Fruit fly (Drosophila melanogaster) S2 (cell line): ENCODE results near the gene CG42404.

Experiments
- CG8478 ChIP-seq: fragments of >200 bp; optimal IDR thresholded peaks from 2 replicates; lab custom pipeline; 2018
- CTCF ChIP-seq, 2 experiments: fragments of >200 bp; optimal IDR thresholded peaks; 2 replicates each; lab custom pipeline; 2018

The CG42404 gene

dm6 chr3R:15281335-15281963 is 31.6 kb downstream of the CG42404 start:
- TF ChIP-seq CG8478 (lab: Kevin White, UChicago) (no peak), CTCF (optimal IDR thresholded peaks at IDR 0.05; lab: Kevin White, UChicago) (no peak)

- no peak for TF ChIP-seq CTCF (optimal IDR thresholded peaks at IDR 0.05; lab: Kevin White, UChicago)
- TF ChIP-seq CG8478 (lab: Kevin White, UChicago), result no peak
Observed at dm6 chr3R:15282326-15282725, 32.4 kb downstream of the CG42404 start.

- no peak for TF ChIP-seq CG8478 (lab: Kevin White, UChicago)
- TF ChIP-seq CTCF (optimal IDR thresholded peaks at IDR 0.05; lab: Kevin White, UChicago), result no peak
Observed at dm6 chr3R:15282982-15283809, 33.3 kb downstream of the CG42404 start.

- TF ChIP-seq CG8478 (lab: Kevin White, UChicago), result no peak
- TF ChIP-seq CTCF (optimal IDR thresholded peaks at IDR 0.05; lab: Kevin White, UChicago), result peak in 1 of 2 experiments; percentile 32
Observed at dm6 chr3R:15286024-15286692, 36.3 kb downstream of the CG42404 start.

dm6 chr3R:15286693-15287041 is 36.8 kb downstream of the CG42404 start:
- no peak for TF ChIP-seq CTCF (optimal IDR thresholded peaks at IDR 0.05; lab: Kevin White, UChicago)
- no peak for TF ChIP-seq CG8478 (lab: Kevin White, UChicago)

dm6 chr3R:15287763-15288162 is 37.9 kb downstream of the CG42404 start:
- peak; percentile 51 to 64 for TF ChIP-seq CTCF (optimal IDR thresholded peaks at IDR 0.05; lab: Kevin White, UChicago)
- TF ChIP-seq CG8478 (lab: Kevin White, UChicago), result no peak

dm6 chr3R:15288802-15289201 is 38.9 kb downstream of the CG42404 start:
- TF ChIP-seq CTCF (optimal IDR thresholded peaks at IDR 0.05; lab: Kevin White, UChicago) (no peak), CG8478 (lab: Kevin White, UChicago) (no peak)

- TF ChIP-seq CTCF (optimal IDR thresholded peaks at IDR 0.05; lab: Kevin White, UChicago) (no peak), CG8478 (lab: Kevin White, UChicago) (no peak)
Observed at dm6 chr3R:15289828-15290641, 40.1 kb downstream of the CG42404 start.

dm6 chr3R:15290642-15291118 is 40.8 kb downstream of the CG42404 start, which contains the start of gene CG45218:
CG45218 (minus strand) TSS chr3R:15290799.
- no peak for TF ChIP-seq CG8478 (lab: Kevin White, UChicago)
- no peak for TF ChIP-seq CTCF (optimal IDR thresholded peaks at IDR 0.05; lab: Kevin White, UChicago)

dm6 chr3R:15291551-15292223 is 41.8 kb downstream of the CG42404 start:
- no peak for TF ChIP-seq CG8478 (lab: Kevin White, UChicago)
- no peak for TF ChIP-seq CTCF (optimal IDR thresholded peaks at IDR 0.05; lab: Kevin White, UChicago)

dm6 chr3R:15292241-15293004 is 42.5 kb downstream of the CG42404 start:
- no peak for TF ChIP-seq CTCF (optimal IDR thresholded peaks at IDR 0.05; lab: Kevin White, UChicago)
- no peak for TF ChIP-seq CG8478 (lab: Kevin White, UChicago)

dm6 chr3R:15293005-15293877 is 43.3 kb downstream of the CG42404 start:
- TF ChIP-seq CTCF (optimal IDR thresholded peaks at IDR 0.05; lab: Kevin White, UChicago) (no peak), CG8478 (lab: Kevin White, UChicago) (no peak)
